Fruit fly (Drosophila melanogaster) whole organism, embryonic: ENCODE measurements around the gene GCS2beta.
A peak's percentile ranks its signal among the peaks of the same experiment; 100 is the strongest.

Experiments used
- Bgb ChIP-seq: fragments of 200-800 bp; sonication (Bioruptor generic); IDR thresholded peaks from 2 replicates; pipeline ENCODE4 v1.3.6; 2022; ENCODE audit warnings: missing biosample characterization, missing genetic modification characterization; ENCODE audit not compliant: partially characterized antibody
- CG10366 ChIP-seq: fragments of 200-800 bp; sonication (Bioruptor generic); IDR thresholded peaks from 2 replicates; pipeline ENCODE4 v1.3.6; 2022; ENCODE audit warnings: missing biosample characterization, missing genetic modification characterization
- CG11696 ChIP-seq: fragments of 200-800 bp; sonication (Bioruptor generic); IDR thresholded peaks from 2 replicates; pipeline ENCODE4 v1.3.6; 2022; ENCODE audit warnings: missing biosample characterization, missing genetic modification characterization
- CG12071 ChIP-seq: fragments of 200-800 bp; sonication (Bioruptor generic); optimal IDR thresholded peaks from 3 replicates; lab custom pipeline; 2018; ENCODE audit warnings: missing biosample characterization, mild to moderate bottlenecking, missing genetic modification characterization
- CG12219 ChIP-seq: fragments of 200-800 bp; sonication (Bioruptor generic); optimal IDR thresholded peaks from 3 replicates; lab custom pipeline; 2018; ENCODE audit warnings: missing biosample characterization, mild to moderate bottlenecking, missing genetic modification characterization
- CG14050 ChIP-seq: fragments of 200-800 bp; sonication (Bioruptor generic); IDR thresholded peaks from 3 replicates; pipeline ENCODE4 v1.3.6; 2022; ENCODE audit warnings: missing biosample characterization, missing genetic modification characterization
- CG14441 ChIP-seq: fragments of 200-800 bp; sonication (Bioruptor generic); IDR thresholded peaks from 2 replicates; pipeline ENCODE4 v1.3.6; 2022; ENCODE audit warnings: missing biosample characterization, missing genetic modification characterization
- CG17359 ChIP-seq: fragments of 200-800 bp; sonication (Bioruptor generic); optimal IDR thresholded peaks from 3 replicates; lab custom pipeline; 2018; ENCODE audit warnings: missing biosample characterization, mild to moderate bottlenecking, missing genetic modification characterization, moderate library complexity
- CG17568 ChIP-seq: fragments of 200-800 bp; sonication (Bioruptor generic); optimal IDR thresholded peaks from 2 replicates; lab custom pipeline; 2018; ENCODE audit warnings: missing biosample characterization, mild to moderate bottlenecking, missing genetic modification characterization, moderate library complexity
- CG18476 ChIP-seq: fragments of 200-800 bp; sonication (Bioruptor generic); optimal IDR thresholded peaks from 2 replicates; lab custom pipeline; 2016; ENCODE audit warnings: missing biosample characterization, mild to moderate bottlenecking, missing genetic modification characterization
- CG4404 ChIP-seq: fragments of 200-800 bp; sonication (Bioruptor generic); IDR thresholded peaks from 2 replicates; pipeline ENCODE4 v1.3.6; 2022; ENCODE audit warnings: missing biosample characterization, missing genetic modification characterization
- CG6175 ChIP-seq: fragments of 200-800 bp; sonication (Bioruptor generic); IDR thresholded peaks from 3 replicates; pipeline ENCODE4 v1.3.6; 2022; ENCODE audit warnings: missing biosample characterization, missing genetic modification characterization
- CG6791 ChIP-seq: fragments of 200-800 bp; sonication (Bioruptor generic); IDR thresholded peaks from 3 replicates; pipeline ENCODE4 v1.3.6; 2022; ENCODE audit warnings: missing biosample characterization, missing genetic modification characterization; ENCODE audit not compliant: partially characterized antibody
- CG7987 ChIP-seq: fragments of 200-800 bp; sonication (Bioruptor generic); optimal IDR thresholded peaks from 2 replicates; lab custom pipeline; 2018; ENCODE audit warnings: missing biosample characterization, mild to moderate bottlenecking, missing genetic modification characterization, moderate library complexity
- CG8281 ChIP-seq: fragments of 200-800 bp; sonication (Bioruptor generic); optimal IDR thresholded peaks from 2 replicates; lab custom pipeline; 2018; ENCODE audit warnings: missing biosample characterization, mild to moderate bottlenecking, missing genetic modification characterization, moderate library complexity
- CG9609 ChIP-seq: fragments of 200-800 bp; sonication (Bioruptor generic); optimal IDR thresholded peaks from 3 replicates; lab custom pipeline; 2016; ENCODE audit warnings: missing biosample characterization, missing genetic modification characterization
- CG9932 ChIP-seq: fragments of 200-800 bp; sonication (Bioruptor generic); IDR thresholded peaks from 2 replicates; pipeline ENCODE4 v1.3.6; 2022; ENCODE audit warnings: missing biosample characterization, missing genetic modification characterization
- Dad ChIP-seq: fragments of 200-800 bp; sonication (Bioruptor generic); optimal IDR thresholded peaks from 3 replicates; lab custom pipeline; 2016; ENCODE audit warnings: missing biosample characterization, missing genetic modification characterization
- Dfd ChIP-seq, 2 experiments: fragments of >200 bp; optimal IDR thresholded peaks; 2 replicates each; lab custom pipeline; 2017; ENCODE audit warnings: missing biosample characterization in 2 of 2, missing genetic modification characterization in 2 of 2
- E2f1 ChIP-seq: fragments of 200-800 bp; sonication (Bioruptor generic); IDR thresholded peaks from 2 replicates; pipeline ENCODE4 v1.3.6; 2022; ENCODE audit warnings: missing biosample characterization, missing genetic modification characterization
- Hr78 ChIP-seq, 2 experiments: fragments of 200-800 bp in 1 of 2; fragments of >200 bp in 1 of 2; sonication (Bioruptor generic) in 1 of 2; optimal IDR thresholded peaks; 2 replicates each; lab custom pipeline; 2017 to 2019; ENCODE audit warnings: missing biosample characterization in 2 of 2, missing genetic modification characterization in 2 of 2, mild to moderate bottlenecking in 1 of 2, moderate library complexity in 1 of 2
- Jarid2 ChIP-seq: fragments of 200-800 bp; sonication (Bioruptor generic); optimal IDR thresholded peaks from 3 replicates; lab custom pipeline; 2017; ENCODE audit warnings: mild to moderate bottlenecking, missing biosample characterization, missing genetic modification reagents, missing genetic modification characterization
- MESR4 ChIP-seq: fragments of 200-800 bp; sonication (Bioruptor generic); optimal IDR thresholded peaks from 2 replicates; lab custom pipeline; 2018; ENCODE audit warnings: missing biosample characterization, mild to moderate bottlenecking, missing genetic modification characterization, moderate library complexity
- Meics ChIP-seq: fragments of 200-800 bp; sonication (Bioruptor generic); optimal IDR thresholded peaks from 2 replicates; lab custom pipeline; 2017; ENCODE audit warnings: missing biosample characterization, mild to moderate bottlenecking, missing genetic modification characterization
- Mes4 ChIP-seq: fragments of 200-800 bp; sonication (Bioruptor generic); optimal IDR thresholded peaks from 2 replicates; lab custom pipeline; 2016; ENCODE audit warnings: missing biosample characterization, missing genetic modification characterization
- Myb ChIP-seq: fragments of 200-800 bp; sonication (Bioruptor generic); optimal IDR thresholded peaks from 2 replicates; lab custom pipeline; 2016; ENCODE audit warnings: missing biosample characterization, missing genetic modification characterization
- NC2α ChIP-seq: fragments of 200-800 bp; sonication (Bioruptor generic); optimal IDR thresholded peaks from 2 replicates; lab custom pipeline; 2016; ENCODE audit warnings: missing biosample characterization, missing genetic modification characterization
- Rfx ChIP-seq: fragments of 200-800 bp; sonication (Bioruptor generic); IDR thresholded peaks from 2 replicates; pipeline ENCODE4 v1.3.6; 2022; ENCODE audit warnings: missing biosample characterization, missing genetic modification characterization
- al ChIP-seq: fragments of 200-800 bp; sonication (Bioruptor generic); IDR thresholded peaks from 2 replicates; pipeline ENCODE4 v1.3.6; 2022; ENCODE audit warnings: missing biosample characterization, missing genetic modification characterization
- aop ChIP-seq: fragments of 200-800 bp; sonication (Bioruptor generic); IDR thresholded peaks from 2 replicates; pipeline ENCODE4 v1.3.6; 2022; ENCODE audit warnings: missing biosample characterization, missing genetic modification characterization
- ci ChIP-seq: fragments of 200-800 bp; sonication (Bioruptor generic); IDR thresholded peaks from 3 replicates; pipeline ENCODE4 v1.3.6; 2022; ENCODE audit warnings: missing biosample characterization, missing genetic modification characterization
- crc ChIP-seq: fragments of 200-800 bp; sonication (Bioruptor generic); optimal IDR thresholded peaks from 2 replicates; lab custom pipeline; 2016; ENCODE audit warnings: missing biosample characterization, missing genetic modification characterization
- dan ChIP-seq: fragments of 200-800 bp; sonication (Bioruptor generic); IDR thresholded peaks from 2 replicates; pipeline ENCODE4 v1.3.6; 2022; ENCODE audit warnings: missing biosample characterization, missing genetic modification characterization
- exex ChIP-seq: fragments of 200-800 bp; sonication (Bioruptor generic); optimal IDR thresholded peaks from 4 replicates; lab custom pipeline; 2018; ENCODE audit warnings: missing biosample characterization, mild to moderate bottlenecking, missing genetic modification characterization, moderate library complexity
- gfzf ChIP-seq: fragments of 200-800 bp; sonication (Bioruptor generic); optimal IDR thresholded peaks from 2 replicates; lab custom pipeline; 2016; ENCODE audit warnings: missing biosample characterization, mild to moderate bottlenecking, missing genetic modification characterization, moderate library complexity
- gt ChIP-seq: fragments of 200-800 bp; sonication (Bioruptor generic); IDR thresholded peaks from 2 replicates; pipeline ENCODE4 v1.3.6; 2022; ENCODE audit warnings: missing biosample characterization, missing genetic modification characterization
- jumu ChIP-seq: fragments of 200-800 bp; sonication (Bioruptor generic); optimal IDR thresholded peaks from 3 replicates; lab custom pipeline; 2016; ENCODE audit warnings: missing biosample characterization, missing genetic modification characterization
- kni ChIP-seq: fragments of 200-800 bp; sonication (Bioruptor generic); optimal IDR thresholded peaks from 3 replicates; lab custom pipeline; 2017; ENCODE audit warnings: mild to moderate bottlenecking, missing biosample characterization, missing genetic modification reagents, missing genetic modification characterization
- nerfin-2 ChIP-seq: fragments of 200-800 bp; sonication (Bioruptor generic); IDR thresholded peaks from 2 replicates; pipeline ENCODE4 v1.3.6; 2022; ENCODE audit warnings: missing biosample characterization, missing genetic modification characterization; ENCODE audit not compliant: partially characterized antibody
- pb ChIP-seq: fragments of 200-800 bp; sonication (Bioruptor generic); optimal IDR thresholded peaks from 3 replicates; lab custom pipeline; 2016; ENCODE audit warnings: missing biosample characterization, missing genetic modification characterization
- pzg ChIP-seq: fragments of 200-800 bp; sonication (Bioruptor generic); optimal IDR thresholded peaks from 3 replicates; lab custom pipeline; 2018; ENCODE audit warnings: missing biosample characterization, mild to moderate bottlenecking, missing genetic modification characterization, moderate library complexity
- ro ChIP-seq: fragments of 200-800 bp; sonication (Bioruptor generic); IDR thresholded peaks from 2 replicates; pipeline ENCODE4 v1.3.6; 2022; ENCODE audit warnings: missing biosample characterization, missing genetic modification characterization
- sc ChIP-seq, 3 experiments: fragments of >200 bp in 2 of 3; fragments of 200-800 bp in 1 of 3; sonication (Bioruptor generic) in 1 of 3; optimal IDR thresholded peaks; 2 replicates in 2 of 3; 3 replicates in 1 of 3; lab custom pipeline; 2017; ENCODE audit warnings: mild to moderate bottlenecking in 1 of 3, missing biosample characterization in 1 of 3, missing genetic modification characterization in 1 of 3, missing genetic modification reagents in 1 of 3
- shn ChIP-seq: fragments of 200-800 bp; sonication (Bioruptor generic); optimal IDR thresholded peaks from 3 replicates; lab custom pipeline; 2016; ENCODE audit warnings: missing biosample characterization, missing genetic modification characterization
- sisA ChIP-seq: fragments of 200-800 bp; sonication (Bioruptor generic); IDR thresholded peaks from 2 replicates; pipeline ENCODE4 v1.3.6; 2022; ENCODE audit warnings: missing biosample characterization, missing genetic modification characterization
- slou ChIP-seq: fragments of 200-800 bp; sonication (Bioruptor generic); optimal IDR thresholded peaks from 3 replicates; lab custom pipeline; 2016; ENCODE audit warnings: missing biosample characterization, missing genetic modification characterization
- tll ChIP-seq, 2 experiments: fragments of 200-800 bp in 1 of 2; fragments of >200 bp in 1 of 2; sonication (Bioruptor generic) in 1 of 2; optimal IDR thresholded peaks; 2 replicates each; lab custom pipeline; 2017 to 2019; ENCODE audit warnings: missing biosample characterization in 2 of 2, missing genetic modification characterization in 2 of 2, mild to moderate bottlenecking in 1 of 2, moderate library complexity in 1 of 2
- unpg ChIP-seq: fragments of 200-800 bp; sonication (Bioruptor generic); optimal IDR thresholded peaks from 3 replicates; lab custom pipeline; 2018; ENCODE audit warnings: missing biosample characterization, mild to moderate bottlenecking, missing genetic modification characterization, moderate library complexity

The GCS2beta gene

dm6 chr2L:17514090-17514715, 30.1 kb upstream of the GCS2beta start (continued):
- TF ChIP-seq CG14050 (GFP tag; lab: Robert Waterston, UW): peak; percentile 65
- TF ChIP-seq Myb: no peak
- peak; percentile 27; the same call in 1 of the 2 replicates for TF ChIP-seq dan (GFP tag; lab: Robert Waterston, UW)
- TF ChIP-seq Jarid2 (GFP tag; lab: Kevin White, UChicago): peak; percentile 50
- TF ChIP-seq sc (optimal IDR thresholded peaks at IDR 0.05; lab: Kevin White, UChicago): no peak
- peak; percentile 77 for TF ChIP-seq sc (GFP tag; optimal IDR thresholded peaks at IDR 0.05; lab: Kevin White, UChicago)
- peak; percentile 47; the same call in 1 of the 2 replicates for TF ChIP-seq al (GFP tag; lab: Robert Waterston, UW)
- peak; percentile 4 for TF ChIP-seq MESR4
- TF ChIP-seq CG12071: peak; percentile 73
- no peak for TF ChIP-seq nerfin-2
- peak; percentile 79 for TF ChIP-seq Mes4 (GFP tag; lab: Kevin White, UChicago)
- peak; percentile 47; the same call in 1 of the 2 replicates for TF ChIP-seq ro (GFP tag; lab: Robert Waterston, UW)
- no peak for TF ChIP-seq CG17568 (GFP tag; lab: Kevin White, UChicago)
- peak; percentile 83 for TF ChIP-seq sisA (GFP tag; lab: Robert Waterston, UW)
- no peak for TF ChIP-seq Dfd (GFP tag; optimal IDR thresholded peaks at IDR 0.05; lab: Kevin White, UChicago)
- peak; percentile 12 for TF ChIP-seq crc (GFP tag; lab: Kevin White, UChicago)
- TF ChIP-seq slou: peak; percentile 85
- TF ChIP-seq CG9609: peak; percentile 76
- peak; percentile 70 for TF ChIP-seq CG8281
- peak; percentile 86 for TF ChIP-seq Meics (GFP tag; lab: Kevin White, UChicago)
- peak; percentile 89 for TF ChIP-seq kni (GFP tag; lab: Kevin White, UChicago)
- TF ChIP-seq ci (GFP tag; lab: Robert Waterston, UW): peak; percentile 88
- peak; percentile 66 for TF ChIP-seq pb (GFP tag; lab: Kevin White, UChicago)
- peak; percentile 66 for TF ChIP-seq NC2α (GFP tag; lab: Kevin White, UChicago)
- TF ChIP-seq E2f1: peak; percentile 79
- TF ChIP-seq CG12219 (GFP tag; lab: Kevin White, UChicago): peak; percentile 83
- peak; percentile 82 for TF ChIP-seq CG18476 (GFP tag; lab: Kevin White, UChicago)
- TF ChIP-seq shn (GFP tag; lab: Kevin White, UChicago): peak; percentile 43
- TF ChIP-seq unpg (GFP tag; lab: Kevin White, UChicago): peak; percentile 91
- TF ChIP-seq Bgb (GFP tag; lab: Robert Waterston, UW): no peak
- 0 out of 3 replicates have a peak, but pooled peaks have one; percentile 34 for TF ChIP-seq CG6175 (GFP tag; lab: Robert Waterston, UW)
- TF ChIP-seq Dad (GFP tag; lab: Kevin White, UChicago): peak; percentile 55
- peak; percentile 75 for TF ChIP-seq CG14441
- peak; percentile 86 for TF ChIP-seq CG4404 (GFP tag; lab: Robert Waterston, UW)
- no peak for TF ChIP-seq gfzf (GFP tag; lab: Kevin White, UChicago)
- peak; percentile 75 for TF ChIP-seq Rfx (GFP tag; lab: Robert Waterston, UW)
- peak in 1 of 2 experiments; percentile 45 for TF ChIP-seq tll (GFP tag; optimal IDR thresholded peaks at IDR 0.05; lab: Kevin White, UChicago)
- TF ChIP-seq pzg (GFP tag; lab: Kevin White, UChicago): no peak
- TF ChIP-seq jumu: peak; percentile 72
- peak; percentile 64; the same call in 1 of the 2 replicates for TF ChIP-seq CG11696 (GFP tag; lab: Robert Waterston, UW)
- TF ChIP-seq CG17359 (tag; lab: Kevin White, UChicago): peak; percentile 91
- TF ChIP-seq CG10366 (GFP tag; lab: Robert Waterston, UW): peak; percentile 64
- peak; percentile 67 for TF ChIP-seq exex
- TF ChIP-seq gt (GFP tag; lab: Robert Waterston, UW): peak; percentile 57
- peak; percentile 69 for TF ChIP-seq CG9932
- TF ChIP-seq CG7987 (GFP tag; lab: Kevin White, UChicago): peak; percentile 46
- TF ChIP-seq Hr78 (GFP tag; optimal IDR thresholded peaks at IDR 0.05; lab: Kevin White, UChicago): peak in 1 of 2 experiments; percentile 62
- peak; percentile 38; the same call in 1 of the 2 replicates for TF ChIP-seq aop (GFP tag; lab: Robert Waterston, UW)
- TF ChIP-seq CG6791 (GFP tag; lab: Robert Waterston, UW): no peak
